Worm (Caenorhabditis elegans): ENCODE measurements around the gene Y43C5A.3.

Gene Y43C5A.3

DNA sequence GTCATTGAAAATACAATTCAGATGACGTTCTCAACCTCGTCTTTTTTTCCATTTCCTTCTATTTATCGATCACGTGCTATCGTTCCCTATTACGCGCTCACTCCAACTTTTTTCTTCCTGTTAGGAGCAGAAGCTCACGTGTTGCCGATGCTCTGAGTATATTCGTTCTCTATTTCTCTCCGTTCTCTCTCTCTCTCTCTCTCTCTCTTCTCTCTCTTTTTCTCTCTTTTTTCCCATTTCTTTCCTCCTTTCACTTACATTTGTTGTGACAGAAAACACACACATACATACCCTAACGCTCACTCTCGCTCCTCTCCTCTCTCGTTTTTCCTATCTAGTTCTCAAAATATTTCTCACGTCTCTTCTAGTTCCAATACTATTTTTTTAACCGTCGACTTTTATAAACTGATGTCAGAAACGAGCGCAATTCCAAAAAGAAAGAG is 21.5 kb upstream of the Y43C5A.3 start (continued):
- peak; percentile 49 for TF ChIP-seq gei-17 (GFP tag; optimal IDR thresholded peaks at IDR 0.05)
- no peak for TF ChIP-seq zim-3 (tag; optimal IDR thresholded peaks at IDR 0.05)
- peak; percentile 50 for TF ChIP-seq nhr-90 (tag; optimal IDR thresholded peaks at IDR 0.05)
- TF ChIP-seq somi-1 (GFP tag; optimal IDR thresholded peaks at IDR 0.05), result peak; percentile 84
- peak; percentile 71 for TF ChIP-seq mcd-1 (GFP tag; IDR thresholded peaks at IDR 0.05)
- no peak for TF ChIP-seq lsy-27 (tag; optimal IDR thresholded peaks at IDR 0.05; ENCODE audit: borderline replicate concordance, insufficient read depth)
- no peak for TF ChIP-seq him-1 (tag; optimal IDR thresholded peaks at IDR 0.05)
- no peak for TF ChIP-seq cebp-2 (GFP tag; IDR thresholded peaks at IDR 0.05)
- TF ChIP-seq Y53F4B.3 (GFP tag; IDR thresholded peaks at IDR 0.05), result no peak
- TF ChIP-seq repo-1 (tag; optimal IDR thresholded peaks at IDR 0.05), result no peak
- peak; percentile 26 for TF ChIP-seq B0035.1 (tag; optimal IDR thresholded peaks at IDR 0.05)
- TF ChIP-seq xnd-1 (tag; optimal IDR thresholded peaks at IDR 0.05), result no peak
- no peak for TF ChIP-seq fkh-3 (tag; optimal IDR thresholded peaks at IDR 0.05)
- TF ChIP-seq dpl-1 (GFP tag; optimal IDR thresholded peaks at IDR 0.05), result no peak
- TF ChIP-seq egl-44 (GFP tag; IDR thresholded peaks at IDR 0.05), result peak; percentile 78; the same call in 1 of the 2 replicates

DNA sequence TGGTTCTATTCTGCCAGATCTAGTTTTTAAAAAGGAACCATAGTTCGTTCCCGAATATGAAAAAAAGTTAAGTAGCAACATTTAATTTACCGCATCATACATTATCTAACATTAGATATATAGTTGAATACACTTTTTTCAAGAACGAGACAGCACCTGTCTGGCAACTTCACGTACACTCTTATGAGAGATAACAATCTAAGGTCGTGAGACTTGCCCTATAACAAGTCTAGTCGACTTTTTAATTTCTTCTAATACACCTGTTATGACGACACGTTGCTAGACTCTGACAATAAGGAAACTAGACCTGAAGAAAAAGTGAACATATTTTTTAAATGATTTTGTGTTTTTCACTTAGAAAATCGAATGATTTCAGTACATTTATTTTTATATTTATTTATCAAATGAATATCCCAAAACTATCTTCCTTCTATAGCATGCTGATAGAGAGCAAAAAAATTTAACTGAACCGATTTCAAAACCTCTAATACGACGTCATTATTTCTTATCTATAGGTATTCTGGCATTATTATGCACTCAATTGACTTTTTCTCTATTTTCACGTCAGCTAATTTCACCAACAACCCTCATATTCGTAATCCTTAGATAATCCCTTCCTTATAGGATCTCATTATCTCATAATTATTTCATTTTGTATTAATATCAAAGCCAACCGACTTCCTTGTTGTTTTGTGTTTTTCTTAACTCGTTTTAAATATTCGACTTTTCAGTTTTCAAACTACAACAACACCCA is 20.8 kb upstream of the Y43C5A.3 start:
- TF ChIP-seq ekl-4 (GFP tag; IDR thresholded peaks at IDR 0.05) (0 out of 2 replicates have a peak, but pooled peaks have one; percentile 5), ztf-6 (GFP tag; IDR thresholded peaks at IDR 0.05) (no peak), hmg-1.2 (GFP tag; IDR thresholded peaks at IDR 0.05) (no peak), lsl-1 (GFP tag; optimal IDR thresholded peaks at IDR 0.05) (no peak), cebp-1 (GFP tag; IDR thresholded peaks at IDR 0.05) (no peak), cebp-1 (tag; optimal IDR thresholded peaks at IDR 0.05) (peak; percentile 9)

DNA sequence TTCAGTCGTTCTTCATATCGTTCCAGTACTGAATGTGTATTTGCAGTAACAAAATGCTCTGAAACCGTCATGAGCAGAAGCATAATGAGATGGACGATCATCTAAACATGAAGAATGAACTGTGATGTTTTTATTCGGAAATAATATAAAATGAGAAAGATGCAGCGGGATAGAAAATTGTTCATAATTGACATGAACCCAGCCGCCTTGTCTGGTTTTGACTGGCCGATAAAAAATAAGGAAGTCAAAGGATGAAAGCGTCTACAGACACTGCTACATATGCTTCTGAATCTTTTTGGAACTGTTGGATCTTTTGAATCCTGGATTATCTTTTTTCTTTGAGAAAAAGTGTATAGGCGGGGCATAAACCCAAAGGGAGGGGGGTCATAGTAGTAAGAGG is 14.3 kb upstream of the Y43C5A.3 start, which contains the start of gene F01G10.9:
F01G10.9 (minus strand) TSS at position 101 of the 400 bp plus-strand sequence.
- TF ChIP-seq F23B12.7 (tag; optimal IDR thresholded peaks at IDR 0.05; ENCODE audit: insufficient read depth) (no peak), dox-1 (GFP tag; IDR thresholded peaks at IDR 0.05) (no peak), nhr-27 (tag; optimal IDR thresholded peaks at IDR 0.05) (no peak)

DNA sequence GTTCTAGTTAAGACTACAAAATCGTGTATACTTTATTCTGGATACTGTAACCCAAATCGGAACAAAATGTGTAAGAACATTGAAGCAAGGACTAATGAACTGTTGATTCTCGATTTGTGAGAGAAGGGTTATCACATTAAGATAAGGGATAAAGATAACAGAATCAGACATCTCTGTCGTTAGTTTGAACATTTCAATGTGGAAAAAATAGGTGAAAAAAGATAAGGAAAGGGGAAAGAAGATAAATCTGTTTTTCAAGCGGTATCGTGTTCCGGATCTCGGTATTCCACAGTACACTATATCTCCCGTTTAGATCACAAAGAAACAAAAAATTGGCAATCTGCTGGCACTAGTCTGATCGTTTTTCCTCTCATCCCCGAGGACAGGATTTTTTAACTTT is 12.8 kb upstream of the Y43C5A.3 start:
- TF ChIP-seq pbrm-1 (GFP tag; IDR thresholded peaks at IDR 0.05) (no peak), lsl-1 (GFP tag; optimal IDR thresholded peaks at IDR 0.05) (no peak), mes-4 (tag; optimal IDR thresholded peaks at IDR 0.05) (no peak), mel-28 (tag; optimal IDR thresholded peaks at IDR 0.05; ENCODE audit: borderline replicate concordance) (no peak), let-526 (GFP tag; IDR thresholded peaks at IDR 0.05) (no peak), lag-1 (GFP tag; IDR thresholded peaks at IDR 0.05) (no peak), K11D2.4 (GFP tag; IDR thresholded peaks at IDR 0.05) (no peak), hsf-1 (GFP tag; IDR thresholded peaks at IDR 0.05) (no peak), C17E4.6 (GFP tag; IDR thresholded peaks at IDR 0.05) (no peak), lin-35 (GFP tag; optimal IDR thresholded peaks at IDR 0.05) (no peak), sptf-2 (GFP tag; optimal IDR thresholded peaks at IDR 0.05) (no peak), bed-1 (GFP tag; IDR thresholded peaks at IDR 0.05) (no peak), sea-2 (GFP tag; IDR thresholded peaks at IDR 0.05) (no peak), Y79H2A.3 (GFP tag; conservative IDR thresholded peaks at IDR 0.05) (no peak), gei-17 (GFP tag; optimal IDR thresholded peaks at IDR 0.05) (no peak), dpff-1 (tag; optimal IDR thresholded peaks at IDR 0.05) (no peak), Y67H2A.10 (GFP tag; conservative IDR thresholded peaks at IDR 0.05) (no peak), ceh-27 (GFP tag; optimal IDR thresholded peaks at IDR 0.05) (no peak), aptf-2 (GFP tag; conservative IDR thresholded peaks at IDR 0.05) (no peak)

All from whole organism, young adult.